Fruit fly (Drosophila melanogaster): ENCODE measurements around the gene Bub1.

dm6 chr2L:5268198-5268597 lies 10.5 kb upstream of the Bub1 start, which contains the start of gene Cyp4ac3:
- TF ChIP-seq Abd-B (GFP tag; optimal IDR thresholded peaks at IDR 0.05) (no peak), woc (GFP tag; optimal IDR thresholded peaks at IDR 0.05) (no peak), Sp1 (GFP tag; optimal IDR thresholded peaks at IDR 0.05) (no peak), usp (GFP tag; optimal IDR thresholded peaks at IDR 0.05) (no peak), pan (optimal IDR thresholded peaks at IDR 0.05) (no peak), brk (GFP tag; optimal IDR thresholded peaks at IDR 0.05) (no peak)
